Worm (Caenorhabditis elegans): ENCODE data around the gene gop-2.

gop-2 gene

ce11 chrIII:5245067-5245466, 13.8 kb upstream of the gop-2 start:
- TF ChIP-seq F13H6.1 (tag; optimal IDR thresholded peaks at IDR 0.05) (no peak), gmeb-1 (tag; optimal IDR thresholded peaks at IDR 0.05) (no peak), fos-1 (tag; optimal IDR thresholded peaks at IDR 0.05) (no peak), C34F6.9 (tag; optimal IDR thresholded peaks at IDR 0.05) (no peak), alr-1 (tag; optimal IDR thresholded peaks at IDR 0.05) (no peak), ztf-1 (GFP tag; conservative IDR thresholded peaks at IDR 0.05) (no peak), ceh-82 (tag; optimal IDR thresholded peaks at IDR 0.05) (no peak), nhr-21 (tag; optimal IDR thresholded peaks at IDR 0.05) (no peak), nhr-25 (tag; optimal IDR thresholded peaks at IDR 0.05) (no peak)

ce11 chrIII:5248706-5249105, 10.1 kb upstream of the gop-2 start:
- no peak for TF ChIP-seq ama-1 (optimal IDR thresholded peaks at IDR 0.05)
- TF ChIP-seq unc-62 (GFP tag; optimal IDR thresholded peaks at IDR 0.05) = no peak
- no peak for TF ChIP-seq fos-1 (tag; optimal IDR thresholded peaks at IDR 0.05)
- no peak for TF ChIP-seq ztf-4 (tag; optimal IDR thresholded peaks at IDR 0.05)
- no peak for TF ChIP-seq zag-1 (tag; optimal IDR thresholded peaks at IDR 0.05)
- TF ChIP-seq nhr-25 (tag; optimal IDR thresholded peaks at IDR 0.05) = no peak
- TF ChIP-seq egl-27 (tag; optimal IDR thresholded peaks at IDR 0.05) = no peak
- no peak for TF ChIP-seq aly-2 (tag; optimal IDR thresholded peaks at IDR 0.05)
- TF ChIP-seq mbf-1 (tag; optimal IDR thresholded peaks at IDR 0.05) = no peak
- no peak for TF ChIP-seq alr-1 (tag; optimal IDR thresholded peaks at IDR 0.05)
- no peak for TF ChIP-seq R02D3.7 (tag; optimal IDR thresholded peaks at IDR 0.05)
- no peak for TF ChIP-seq nhr-12 (tag; optimal IDR thresholded peaks at IDR 0.05)

ce11 chrIII:5254108-5254507, 4.7 kb upstream of the gop-2 start, which contains the start of the genes sumv-1 and gop-1:
TSS of gene sumv-1 (minus strand) at chrIII:5254187.
TSS of gene gop-1 (plus strand) at chrIII:5254438.
- TF ChIP-seq crh-2 (tag; optimal IDR thresholded peaks at IDR 0.05) (no peak), ZK546.5 (tag; optimal IDR thresholded peaks at IDR 0.05) (no peak), snpc-4 (tag; optimal IDR thresholded peaks at IDR 0.05) (no peak), nhr-21 (tag; optimal IDR thresholded peaks at IDR 0.05) (no peak), lin-39 (tag; optimal IDR thresholded peaks at IDR 0.05) (no peak), F13H6.1 (tag; optimal IDR thresholded peaks at IDR 0.05) (no peak)

- TF ChIP-seq peb-1 (tag; optimal IDR thresholded peaks at IDR 0.05) (no peak), elt-3 (tag; optimal IDR thresholded peaks at IDR 0.05) (no peak), sem-4 (tag; optimal IDR thresholded peaks at IDR 0.05) (no peak), nhr-6 (tag; optimal IDR thresholded peaks at IDR 0.05) (no peak), dmd-4 (tag; optimal IDR thresholded peaks at IDR 0.05) (no peak), ama-1 (optimal IDR thresholded peaks at IDR 0.05) (no peak)
Measured at ce11 chrIII:5260394-5260793, 1.6 kb downstream of the gop-2 start, which contains the start of gene gop-3. TSS of gene gop-3 (plus strand) at chrIII:5260694.

ce11 chrIII:5263299-5263993, 4.6 kb downstream of the gop-2 start, which contains the start of the genes C34E10.9 and hap-1:
TSS of gene C34E10.9 (minus strand) at chrIII:5263399.
TSS of gene hap-1 (plus strand) at chrIII:5263943.
- TF ChIP-seq nhr-11 (tag; optimal IDR thresholded peaks at IDR 0.05) = no peak
- no peak for TF ChIP-seq peb-1 (tag; optimal IDR thresholded peaks at IDR 0.05)
- no peak for TF ChIP-seq blmp-1 (tag; optimal IDR thresholded peaks at IDR 0.05; ENCODE audit: insufficient read depth)
- no peak for TF ChIP-seq sma-9 (GFP tag; optimal IDR thresholded peaks at IDR 0.05)
- TF ChIP-seq sma-9 (tag; optimal IDR thresholded peaks at IDR 0.05) = no peak
- TF ChIP-seq elt-3 (tag; optimal IDR thresholded peaks at IDR 0.05) = no peak
- TF ChIP-seq nhr-77 (tag; optimal IDR thresholded peaks at IDR 0.05) = no peak
- TF ChIP-seq skn-1 (tag; optimal IDR thresholded peaks at IDR 0.05) = no peak

ce11 chrIII:5264813-5265212, 6.0 kb downstream of the gop-2 start, which contains the start of gene gro-1:
TSS of gene gro-1 (plus strand) at chrIII:5265113.
- TF ChIP-seq ceh-16 (tag; optimal IDR thresholded peaks at IDR 0.05) (no peak), elt-3 (tag; optimal IDR thresholded peaks at IDR 0.05) (no peak), nhr-23 (tag; optimal IDR thresholded peaks at IDR 0.05) (no peak), snpc-4 (tag; optimal IDR thresholded peaks at IDR 0.05) (no peak), crh-2 (tag; optimal IDR thresholded peaks at IDR 0.05) (no peak), ZK546.5 (tag; optimal IDR thresholded peaks at IDR 0.05) (no peak), Y55F3AM.14 (GFP tag; optimal IDR thresholded peaks at IDR 0.05) (no peak)

All from whole organism, L2 larva.